Worm (Caenorhabditis elegans) whole organism, L4 larva: Measurements from ENCODE around the gene F38B7.17.

ENCODE experiments used
- R02D3.7 ChIP-seq: fragments of 150-350 bp; sonication (generic microtip); optimal IDR thresholded peaks from 3 replicates; lab custom pipeline; 2014; ENCODE audit warnings: missing biosample characterization, missing genetic modification characterization
- ama-1 ChIP-seq: fragments of 150-350 bp; optimal IDR thresholded peaks from 2 replicates; lab custom pipeline; 2014; ENCODE audit warnings: inconsistent platforms, mixed read lengths
- cey-2 ChIP-seq: sonication (generic microtip); optimal IDR thresholded peaks from 3 replicates; lab custom pipeline; 2017; ENCODE audit warnings: missing genetic modification characterization, mild to moderate bottlenecking, missing compliant biosample characterization, antibody characterized with exemption, borderline replicate concordance; ENCODE audit not compliant: insufficient read depth
- daf-12 ChIP-seq: fragments of 150-350 bp; optimal IDR thresholded peaks from 2 replicates; lab custom pipeline; 2014; ENCODE audit warnings: missing biosample characterization, missing genetic modification reagents, missing genetic modification characterization
- dpl-1 ChIP-seq: fragments of 150-350 bp; optimal IDR thresholded peaks from 2 replicates; lab custom pipeline; 2014; ENCODE audit warnings: missing biosample characterization, missing genetic modification reagents, missing genetic modification characterization
- egl-27 ChIP-seq: sonication (generic microtip); optimal IDR thresholded peaks from 3 replicates; lab custom pipeline; 2017; ENCODE audit warnings: missing biosample characterization, missing genetic modification reagents, missing genetic modification characterization
- mes-2 ChIP-seq: sonication (generic microtip); optimal IDR thresholded peaks from 2 replicates; lab custom pipeline; 2016; ENCODE audit warnings: missing genotype, mild to moderate bottlenecking, missing genetic modification characterization, missing compliant biosample characterization; ENCODE audit not compliant: poor library complexity, severe bottlenecking
- pha-4 ChIP-seq, 2 experiments: fragments of 150-350 bp in 1 of 2; fragments of 200-800 bp in 1 of 2; sonication (Bioruptor generic) in 1 of 2; IDR thresholded peaks in 1 of 2; optimal IDR thresholded peaks in 1 of 2; 2 replicates each; pipeline versions ENCODE4 v1.3.6 to Lab custom; 2014 to 2022; ENCODE audit warnings: missing genetic modification characterization in 2 of 2, missing genetic modification reagents in 2 of 2, missing biosample characterization in 1 of 2, missing compliant biosample characterization in 1 of 2
- ztf-11 ChIP-seq: fragments of 150-350 bp; optimal IDR thresholded peaks from 2 replicates; lab custom pipeline; 2014; ENCODE audit warnings: missing biosample characterization, missing genetic modification characterization

DNA sequence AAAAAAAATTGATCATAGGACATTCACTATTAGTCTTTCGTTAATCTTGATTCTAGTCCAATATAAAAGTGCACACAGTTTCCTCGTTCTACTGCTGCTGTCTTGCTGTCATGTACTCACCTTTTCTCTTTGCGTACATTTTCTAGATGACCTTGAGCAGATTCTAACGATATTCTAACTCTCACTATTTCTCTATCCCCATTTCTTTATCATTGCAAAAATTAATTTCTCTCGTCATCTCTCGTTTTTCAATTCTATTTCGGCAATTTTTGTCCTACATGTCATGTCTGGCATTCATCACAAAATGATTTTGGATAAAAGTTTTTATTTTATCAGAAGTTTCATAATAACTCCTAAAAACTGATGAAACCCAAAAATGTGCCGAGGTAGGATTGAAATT is 40.0 kb downstream of the F38B7.17 start, which contains the start of gene ttll-5:
- TF ChIP-seq ztf-11 (no peak), mes-2 (no peak), egl-27 (no peak), cey-2 (tag; lab: Kevin White, UChicago) (no peak), pha-4 (GFP tag; IDR thresholded peaks at IDR 0.05; lab: Robert Waterston, UW) (no peak), pha-4 (tag; optimal IDR thresholded peaks at IDR 0.05; lab: Kevin White, UChicago) (no peak), daf-12 (tag; lab: Kevin White, UChicago) (no peak), ama-1 (lab: Kevin White, UChicago) (no peak), R02D3.7 (tag; lab: Kevin White, UChicago) (no peak), dpl-1 (GFP tag; lab: Kevin White, UChicago) (no peak)
